Fruit fly (Drosophila melanogaster) whole organism, pupa: Measurements from ENCODE around the gene sNPF.

Experiments used
- CG10348 ChIP-seq: fragments of 200-800 bp; sonication (Bioruptor generic); IDR thresholded peaks from 2 replicates; pipeline ENCODE4 v1.3.6; 2022; ENCODE audit warnings: missing biosample characterization, missing genetic modification characterization
- CG12605 ChIP-seq: fragments of 200-800 bp; sonication (Bioruptor generic); IDR thresholded peaks from 2 replicates; pipeline ENCODE4 v1.3.6; 2022; ENCODE audit warnings: missing biosample characterization, missing genetic modification characterization
- CG13204 ChIP-seq: fragments of 200-800 bp; sonication (Bioruptor generic); optimal IDR thresholded peaks from 2 replicates; lab custom pipeline; 2018; ENCODE audit warnings: missing biosample characterization, mild to moderate bottlenecking, missing genetic modification characterization, moderate library complexity
- CG14655 ChIP-seq: fragments of 200-800 bp; sonication (Bioruptor generic); optimal IDR thresholded peaks from 3 replicates; lab custom pipeline; 2017; ENCODE audit warnings: mild to moderate bottlenecking, missing biosample characterization, missing genetic modification reagents, missing genetic modification characterization
- CG15710 ChIP-seq: fragments of 200-800 bp; sonication (Bioruptor generic); optimal IDR thresholded peaks from 2 replicates; lab custom pipeline; 2018; ENCODE audit warnings: missing biosample characterization, mild to moderate bottlenecking, missing genetic modification characterization, moderate library complexity
- CG17806 ChIP-seq: fragments of 200-800 bp; sonication (Bioruptor generic); optimal IDR thresholded peaks from 2 replicates; lab custom pipeline; 2018; ENCODE audit warnings: missing biosample characterization, mild to moderate bottlenecking, missing genetic modification characterization, moderate library complexity
- CG32121 ChIP-seq: fragments of 200-800 bp; sonication (Bioruptor generic); IDR thresholded peaks from 2 replicates; pipeline ENCODE4 v1.3.6; 2022; ENCODE audit warnings: missing biosample characterization, missing genetic modification characterization
- CG34367 ChIP-seq: fragments of 200-800 bp; sonication (Bioruptor generic); optimal IDR thresholded peaks from 2 replicates; lab custom pipeline; 2018; ENCODE audit warnings: missing biosample characterization, mild to moderate bottlenecking, missing genetic modification characterization
- CG4496 ChIP-seq: fragments of 200-800 bp; sonication (Bioruptor generic); IDR thresholded peaks from 3 replicates; pipeline ENCODE4 v1.3.6; 2022; ENCODE audit warnings: missing biosample characterization, missing genetic modification characterization
- CG8159 ChIP-seq: fragments of 200-800 bp; sonication (Bioruptor generic); optimal IDR thresholded peaks from 3 replicates; lab custom pipeline; 2018; ENCODE audit warnings: missing biosample characterization, mild to moderate bottlenecking, missing genetic modification characterization, moderate library complexity
- CG8301 ChIP-seq: fragments of 200-800 bp; sonication (Bioruptor generic); optimal IDR thresholded peaks from 2 replicates; lab custom pipeline; 2018; ENCODE audit warnings: missing biosample characterization, mild to moderate bottlenecking, missing genetic modification characterization
- CG9948 ChIP-seq: fragments of 200-800 bp; sonication (Bioruptor generic); optimal IDR thresholded peaks from 2 replicates; lab custom pipeline; 2018; ENCODE audit warnings: missing biosample characterization, mild to moderate bottlenecking, missing genetic modification characterization, moderate library complexity
- D1 ChIP-seq: fragments of 200-800 bp; sonication (Bioruptor generic); optimal IDR thresholded peaks from 2 replicates; lab custom pipeline; 2018; ENCODE audit warnings: missing biosample characterization, mild to moderate bottlenecking, missing genetic modification characterization, moderate library complexity
- EcR ChIP-seq: fragments of 200-800 bp; sonication (Bioruptor generic); optimal IDR thresholded peaks from 3 replicates; lab custom pipeline; 2019; ENCODE audit warnings: missing biosample characterization, missing genetic modification characterization, mild to moderate bottlenecking, moderate library complexity, missing genetic modification reagents
- Ets98B ChIP-seq: fragments of 200-800 bp; sonication (Bioruptor generic); IDR thresholded peaks from 2 replicates; pipeline ENCODE4 v1.3.6; 2022; ENCODE audit warnings: missing biosample characterization, missing genetic modification characterization
- Pif1A ChIP-seq: fragments of 200-800 bp; sonication (Bioruptor generic); optimal IDR thresholded peaks from 3 replicates; lab custom pipeline; 2016; ENCODE audit warnings: missing biosample characterization, missing genetic modification characterization
- Pif1B ChIP-seq: fragments of 200-800 bp; sonication (Bioruptor generic); optimal IDR thresholded peaks from 3 replicates; lab custom pipeline; 2016; ENCODE audit warnings: missing biosample characterization, missing genetic modification characterization
- Snoo ChIP-seq: fragments of 200-800 bp; sonication (Bioruptor generic); optimal IDR thresholded peaks from 3 replicates; lab custom pipeline; 2017; ENCODE audit warnings: missing biosample characterization, mild to moderate bottlenecking, missing genetic modification characterization, inconsistent platforms
- fd96Ca ChIP-seq: fragments of 200-800 bp; sonication (Bioruptor generic); IDR thresholded peaks from 3 replicates; pipeline ENCODE4 v1.3.6; 2022; ENCODE audit warnings: missing biosample characterization, missing genetic modification characterization
- gl ChIP-seq: fragments of 200-800 bp; sonication (Bioruptor generic); optimal IDR thresholded peaks from 2 replicates; lab custom pipeline; 2018; ENCODE audit warnings: missing biosample characterization, mild to moderate bottlenecking, missing genetic modification characterization
- rn ChIP-seq: fragments of 200-800 bp; sonication (Bioruptor generic); IDR thresholded peaks from 2 replicates; pipeline ENCODE4 v1.3.6; 2022; ENCODE audit warnings: missing biosample characterization, missing genetic modification characterization

The sNPF gene

DNA sequence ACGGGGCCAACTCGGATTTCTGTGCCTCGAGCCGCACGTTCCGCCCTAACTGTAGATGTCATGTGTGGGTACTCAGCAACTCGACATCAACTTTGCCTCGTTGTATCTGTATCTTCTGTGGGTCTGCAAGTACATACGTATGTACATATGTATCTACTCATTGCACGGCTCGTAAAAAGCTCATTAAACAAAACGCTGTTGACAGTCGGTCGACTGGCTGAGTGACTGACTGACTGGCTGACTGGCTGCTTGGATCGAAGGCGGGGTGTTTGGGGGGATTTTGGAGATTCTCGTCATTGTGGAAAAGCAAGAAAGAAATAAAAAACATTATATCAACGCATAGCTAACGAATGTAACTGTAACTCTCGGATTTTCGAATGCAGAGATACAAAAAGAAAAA is 23.4 kb upstream of the sNPF start:
- TF ChIP-seq D1: no peak

DNA sequence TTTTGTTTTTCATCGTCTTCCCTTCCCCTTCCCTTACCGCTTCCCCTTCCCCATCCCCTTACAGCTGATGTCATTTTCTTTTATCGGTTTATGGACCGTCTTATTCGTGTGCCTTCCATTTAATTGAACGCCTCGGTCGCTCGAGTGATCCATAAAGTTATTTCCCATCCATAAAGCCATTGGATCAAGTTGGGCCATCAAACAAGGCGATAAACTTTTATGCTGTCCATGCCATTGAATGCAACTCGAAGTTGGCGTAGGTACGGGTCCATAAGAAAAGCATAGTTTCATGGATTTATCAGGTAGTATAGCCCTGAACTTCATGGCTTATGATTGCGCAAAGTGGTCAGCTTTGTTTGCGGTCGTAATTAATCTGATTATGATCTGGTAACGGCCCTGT is 22.7 kb upstream of the sNPF start:
- TF ChIP-seq CG34367 (tag; lab: Kevin White, UChicago) (no peak), rn (GFP tag; lab: Robert Waterston, UW) (no peak), Ets98B (GFP tag; lab: Robert Waterston, UW) (no peak), CG10348 (GFP tag; lab: Robert Waterston, UW) (no peak), CG8159 (tag; lab: Kevin White, UChicago) (no peak), EcR (GFP tag; lab: Kevin White, UChicago) (no peak), CG17806 (tag; lab: Kevin White, UChicago) (no peak), CG15710 (tag; lab: Kevin White, UChicago) (no peak), CG13204 (GFP tag; lab: Kevin White, UChicago) (no peak), gl (tag; lab: Kevin White, UChicago) (no peak), CG9948 (tag; lab: Kevin White, UChicago) (no peak), Pif1B (GFP tag; lab: Kevin White, UChicago) (no peak), CG32121 (no peak), Snoo (no peak), CG8301 (tag; lab: Kevin White, UChicago) (no peak), CG12605 (no peak), fd96Ca (GFP tag; lab: Robert Waterston, UW) (no peak), CG4496 (GFP tag; lab: Robert Waterston, UW) (no peak), CG14655 (GFP tag; lab: Kevin White, UChicago) (no peak), Pif1A (GFP tag; lab: Kevin White, UChicago) (no peak)

DNA sequence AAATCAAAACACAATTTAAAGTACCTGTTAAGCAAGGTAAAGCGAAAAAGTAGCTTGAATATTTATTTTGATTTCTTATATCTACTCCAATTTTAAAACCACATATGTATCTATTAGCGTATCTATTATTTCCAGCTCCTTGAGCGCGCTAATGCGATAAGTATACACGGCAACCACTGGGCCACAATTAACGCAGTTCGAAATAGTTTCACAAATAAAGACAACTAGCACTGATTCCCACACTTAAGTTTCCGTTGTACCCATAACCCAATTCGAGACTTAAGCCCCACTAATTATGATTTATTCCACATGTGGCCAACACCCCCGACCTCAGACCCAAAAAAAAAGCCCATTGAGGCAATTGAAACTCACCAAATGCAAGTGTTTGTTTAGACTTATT is 11.3 kb upstream of the sNPF start:
- TF ChIP-seq CG17806 (tag; lab: Kevin White, UChicago) (no peak), EcR (GFP tag; lab: Kevin White, UChicago) (no peak), CG4496 (GFP tag; lab: Robert Waterston, UW) (no peak), Snoo (no peak), rn (GFP tag; lab: Robert Waterston, UW) (no peak), CG8301 (tag; lab: Kevin White, UChicago) (no peak), CG10348 (GFP tag; lab: Robert Waterston, UW) (no peak)

DNA sequence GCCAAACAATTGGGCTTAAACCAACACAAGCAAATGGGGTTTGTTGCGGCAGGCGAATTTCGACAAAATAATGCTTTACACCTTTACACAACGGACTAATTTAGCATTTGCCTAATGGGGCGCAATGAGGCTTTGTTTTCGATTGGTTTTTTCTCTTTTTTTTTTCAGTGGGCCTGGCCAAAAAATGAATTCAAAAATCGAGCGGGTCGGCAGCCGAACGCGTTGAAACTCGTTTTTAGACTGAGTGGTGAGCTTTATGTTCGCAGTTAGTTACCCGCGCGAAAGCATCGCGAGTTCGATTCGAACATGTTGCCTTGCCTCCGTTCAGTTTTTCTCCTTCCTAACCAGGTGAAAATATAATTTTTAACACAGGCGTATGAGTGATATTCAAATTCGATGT is 10.7 kb upstream of the sNPF start, which contains the start of gene CG43861:
Gene CG43861, minus strand, starts transcription at position 228 of the 400 bp plus-strand sequence.
- TF ChIP-seq CG32121: no peak; the same call in 1 of the 2 replicates
- TF ChIP-seq CG34367 (tag; lab: Kevin White, UChicago): no peak
- TF ChIP-seq CG14655 (GFP tag; lab: Kevin White, UChicago): peak; percentile 46
- TF ChIP-seq Pif1A (GFP tag; lab: Kevin White, UChicago): no peak
- no peak for TF ChIP-seq CG10348 (GFP tag; lab: Robert Waterston, UW)
- TF ChIP-seq gl (tag; lab: Kevin White, UChicago): no peak
- TF ChIP-seq D1: no peak
- no peak for TF ChIP-seq CG17806 (tag; lab: Kevin White, UChicago)
- 0 out of 3 replicates have a peak, but pooled peaks have one; percentile 37 for TF ChIP-seq CG4496 (GFP tag; lab: Robert Waterston, UW)
- no peak for TF ChIP-seq CG13204 (GFP tag; lab: Kevin White, UChicago)
- TF ChIP-seq EcR (GFP tag; lab: Kevin White, UChicago): no peak
- no peak for TF ChIP-seq Snoo
- no peak for TF ChIP-seq rn (GFP tag; lab: Robert Waterston, UW)
- TF ChIP-seq fd96Ca (GFP tag; lab: Robert Waterston, UW): no peak; the same call in 2 of the 3 replicates
- peak; percentile 14 for TF ChIP-seq CG8159 (tag; lab: Kevin White, UChicago)
- peak; percentile 19 for TF ChIP-seq CG9948 (tag; lab: Kevin White, UChicago)
- TF ChIP-seq CG15710 (tag; lab: Kevin White, UChicago): no peak
- TF ChIP-seq CG12605: no peak
- TF ChIP-seq CG8301 (tag; lab: Kevin White, UChicago): peak; percentile 43
- peak; percentile 16; the same call in 1 of the 2 replicates for TF ChIP-seq Ets98B (GFP tag; lab: Robert Waterston, UW)
- no peak for TF ChIP-seq Pif1B (GFP tag; lab: Kevin White, UChicago)

DNA sequence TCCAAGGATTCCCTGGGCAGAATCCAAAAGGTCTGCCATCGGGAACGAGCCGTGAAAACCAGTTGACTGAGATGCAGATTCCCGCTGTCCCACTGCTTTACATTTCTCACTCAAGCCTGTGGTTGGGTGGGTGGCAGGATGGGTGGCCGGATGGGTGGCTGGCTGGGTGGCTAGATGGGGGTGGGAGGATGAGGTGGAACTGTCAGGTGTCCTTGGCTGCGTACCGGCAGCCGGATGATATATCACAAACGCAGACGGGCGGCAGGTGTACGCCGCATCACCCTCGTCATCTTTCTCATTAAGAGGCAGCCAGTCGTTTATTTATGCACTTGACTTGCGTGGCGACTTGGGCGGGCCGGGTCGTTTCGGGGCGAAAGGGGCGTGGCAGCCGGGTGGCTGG is 7.6 kb upstream of the sNPF start:
- peak; percentile 15 for TF ChIP-seq CG13204 (GFP tag; lab: Kevin White, UChicago)
- TF ChIP-seq Ets98B (GFP tag; lab: Robert Waterston, UW): no peak

DNA sequence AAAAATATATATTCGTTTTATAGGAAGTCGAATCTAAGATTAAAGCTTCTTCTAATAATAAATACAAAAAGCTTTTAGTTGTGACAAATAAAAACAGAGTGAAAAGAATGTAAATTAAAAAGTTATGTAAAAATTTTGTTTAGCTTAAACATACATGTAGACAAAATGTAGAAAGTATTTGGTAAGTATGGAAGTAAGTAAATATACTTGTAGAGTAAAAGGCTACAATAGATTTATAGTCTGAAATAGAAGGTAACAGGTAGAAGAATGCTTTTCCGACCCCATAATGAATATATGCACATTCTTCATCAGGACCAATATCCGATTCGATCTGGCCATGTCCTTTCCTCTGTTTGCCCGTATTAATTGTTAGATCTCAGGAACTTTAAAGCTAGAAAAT is 3.4 kb upstream of the sNPF start:
- TF ChIP-seq Snoo: no peak
- TF ChIP-seq CG8301 (tag; lab: Kevin White, UChicago): no peak
- TF ChIP-seq Pif1B (GFP tag; lab: Kevin White, UChicago): no peak
- no peak for TF ChIP-seq CG12605
- TF ChIP-seq gl (tag; lab: Kevin White, UChicago): no peak
- TF ChIP-seq CG13204 (GFP tag; lab: Kevin White, UChicago): no peak
- no peak for TF ChIP-seq CG10348 (GFP tag; lab: Robert Waterston, UW)
- TF ChIP-seq CG15710 (tag; lab: Kevin White, UChicago): no peak
- TF ChIP-seq CG17806 (tag; lab: Kevin White, UChicago): no peak
- no peak for TF ChIP-seq D1
- TF ChIP-seq CG32121: no peak
- no peak for TF ChIP-seq EcR (GFP tag; lab: Kevin White, UChicago)
- no peak for TF ChIP-seq rn (GFP tag; lab: Robert Waterston, UW)
- no peak for TF ChIP-seq fd96Ca (GFP tag; lab: Robert Waterston, UW)
- TF ChIP-seq Pif1A (GFP tag; lab: Kevin White, UChicago): no peak
- no peak for TF ChIP-seq CG8159 (tag; lab: Kevin White, UChicago)
- TF ChIP-seq CG4496 (GFP tag; lab: Robert Waterston, UW): no peak
- no peak for TF ChIP-seq CG34367 (tag; lab: Kevin White, UChicago)
- TF ChIP-seq CG9948 (tag; lab: Kevin White, UChicago): no peak
- TF ChIP-seq CG14655 (GFP tag; lab: Kevin White, UChicago): no peak
- TF ChIP-seq, all 21 proteins: peak for 0
